Fruit fly (Drosophila melanogaster) whole organism, wandering third instar larva: Measurements from ENCODE around the gene CG7878.

Source experiments
- Abd-B ChIP-seq: fragments of >200 bp; optimal IDR thresholded peaks from 2 replicates; lab custom pipeline; 2017; ENCODE audit warnings: missing biosample characterization, missing genetic modification characterization
- CG32264 ChIP-seq: fragments of 200-800 bp; sonication (Bioruptor generic); optimal IDR thresholded peaks from 2 replicates; lab custom pipeline; 2016; ENCODE audit warnings: missing biosample characterization, missing genetic modification characterization
- CG9705 ChIP-seq: fragments of 200-800 bp; sonication (Bioruptor generic); optimal IDR thresholded peaks from 2 replicates; lab custom pipeline; 2018; ENCODE audit warnings: missing biosample characterization, mild to moderate bottlenecking, missing genetic modification characterization
- CrebA ChIP-seq: fragments of 200-800 bp; sonication (Bioruptor generic); optimal IDR thresholded peaks from 2 replicates; lab custom pipeline; 2016; ENCODE audit warnings: missing biosample characterization, mild to moderate bottlenecking, missing genetic modification characterization, borderline replicate concordance
- Dfd ChIP-seq: fragments of >200 bp; optimal IDR thresholded peaks from 2 replicates; lab custom pipeline; 2017; ENCODE audit warnings: missing biosample characterization, missing genetic modification characterization
- GATAd ChIP-seq: sonication (Bioruptor generic); optimal IDR thresholded peaks from 2 replicates; lab custom pipeline; 2016; ENCODE audit warnings: missing biosample characterization, missing genetic modification characterization
- HLH106 ChIP-seq: fragments of 200-800 bp; optimal IDR thresholded peaks from 3 replicates; lab custom pipeline; 2019; ENCODE audit warnings: missing biosample characterization, mild to moderate bottlenecking, missing genetic modification characterization, moderate library complexity
- Hr78 ChIP-seq: fragments of >200 bp; optimal IDR thresholded peaks from 2 replicates; lab custom pipeline; 2017; ENCODE audit warnings: missing biosample characterization, missing genetic modification characterization
- Hr83 ChIP-seq: fragments of 200-300 bp; sonication (Bioruptor generic); optimal IDR thresholded peaks from 2 replicates; lab custom pipeline; 2016; ENCODE audit warnings: missing biosample characterization, mild to moderate bottlenecking, missing genetic modification characterization, moderate library complexity; ENCODE audit not compliant: poor library complexity, severe bottlenecking
- Mio ChIP-seq: sonication (Bioruptor generic); optimal IDR thresholded peaks from 2 replicates; lab custom pipeline; 2016; ENCODE audit warnings: missing biosample characterization, missing genetic modification characterization
- Myc ChIP-seq: fragments of >200 bp; optimal IDR thresholded peaks from 2 replicates; lab custom pipeline; 2017
- N ChIP-seq: fragments of >200 bp; optimal IDR thresholded peaks from 2 replicates; lab custom pipeline; 2018; ENCODE audit warnings: missing biosample characterization, missing external identifiers, missing genetic modification characterization
- OdsH ChIP-seq: fragments of 200-800 bp; sonication (Bioruptor generic); optimal IDR thresholded peaks from 2 replicates; lab custom pipeline; 2016; ENCODE audit warnings: missing biosample characterization, mild to moderate bottlenecking, missing genetic modification characterization
- Rel ChIP-seq, 2 experiments: fragments of 200-800 bp; sonication (Bioruptor generic) in 1 of 2; optimal IDR thresholded peaks; 2 replicates in 1 of 2; 3 replicates in 1 of 2; lab custom pipeline; 2016 to 2019; ENCODE audit warnings: mild to moderate bottlenecking in 2 of 2, missing biosample characterization in 2 of 2, missing genetic modification characterization in 2 of 2, moderate library complexity in 1 of 2
- Sp1 ChIP-seq: fragments of 200-800 bp; sonication (Bioruptor generic); optimal IDR thresholded peaks from 3 replicates; lab custom pipeline; 2019; ENCODE audit warnings: missing biosample characterization, mild to moderate bottlenecking, missing genetic modification characterization, moderate library complexity
- Vsx2 ChIP-seq: fragments of 200-300, 225-300 bp; sonication (Bioruptor generic); optimal IDR thresholded peaks from 2 replicates; lab custom pipeline; 2018; ENCODE audit warnings: missing biosample characterization, missing genetic modification characterization; ENCODE audit not compliant: partially characterized antibody
- br ChIP-seq: fragments of 200-800 bp; sonication (Bioruptor generic); optimal IDR thresholded peaks from 2 replicates; lab custom pipeline; 2016; ENCODE audit warnings: missing biosample characterization, missing genetic modification characterization
- brk ChIP-seq: fragments of 200-800 bp; sonication (Bioruptor generic); optimal IDR thresholded peaks from 2 replicates; lab custom pipeline; 2016; ENCODE audit warnings: missing biosample characterization, mild to moderate bottlenecking, missing genetic modification characterization
- dmrt93B ChIP-seq: fragments of 200-800 bp; sonication (Bioruptor generic); optimal IDR thresholded peaks from 2 replicates; lab custom pipeline; 2018; ENCODE audit warnings: missing biosample characterization, mild to moderate bottlenecking, missing genetic modification characterization
- dsf ChIP-seq: sonication (Bioruptor generic); optimal IDR thresholded peaks from 2 replicates; lab custom pipeline; 2016; ENCODE audit warnings: missing biosample characterization, missing genetic modification characterization, borderline replicate concordance
- ey ChIP-seq: fragments of 200-800 bp; sonication (Bioruptor generic); optimal IDR thresholded peaks from 2 replicates; lab custom pipeline; 2016; ENCODE audit warnings: missing biosample characterization, missing genetic modification characterization
- foxo ChIP-seq, 2 experiments: fragments of 200-800 bp; sonication (Bioruptor generic); optimal IDR thresholded peaks; 2 replicates in 1 of 2; 3 replicates in 1 of 2; lab custom pipeline; 2016 to 2017; ENCODE audit warnings: missing biosample characterization in 2 of 2, missing genetic modification characterization in 2 of 2
- fru ChIP-seq: fragments of 200-800 bp; sonication (Bioruptor generic); optimal IDR thresholded peaks from 3 replicates; lab custom pipeline; 2016; ENCODE audit warnings: missing biosample characterization, mild to moderate bottlenecking, missing genetic modification characterization
- h ChIP-seq: fragments of 200-800 bp; sonication (Bioruptor generic); optimal IDR thresholded peaks from 3 replicates; lab custom pipeline; 2016; ENCODE audit warnings: missing biosample characterization, mild to moderate bottlenecking, missing genetic modification characterization
- jim ChIP-seq: fragments of 175-275, 200-325 bp; sonication (Bioruptor generic); optimal IDR thresholded peaks from 2 replicates; lab custom pipeline; 2016; ENCODE audit warnings: missing biosample characterization, mild to moderate bottlenecking, missing genetic modification characterization
- lola ChIP-seq: fragments of >200 bp; optimal IDR thresholded peaks from 2 replicates; lab custom pipeline; 2017; ENCODE audit warnings: missing biosample characterization, missing genetic modification characterization
- pan ChIP-seq: fragments of >200 bp; optimal IDR thresholded peaks from 2 replicates; lab custom pipeline; 2017
- psq ChIP-seq: fragments of 200-800 bp; sonication (Bioruptor generic); optimal IDR thresholded peaks from 3 replicates; lab custom pipeline; 2017; ENCODE audit warnings: missing biosample characterization, mild to moderate bottlenecking, missing genetic modification characterization, moderate library complexity
- rgr ChIP-seq: fragments of 200-800 bp; sonication (Bioruptor generic); optimal IDR thresholded peaks from 3 replicates; lab custom pipeline; 2016; ENCODE audit warnings: missing biosample characterization, mild to moderate bottlenecking, missing genetic modification characterization
- sage ChIP-seq: fragments of 200-800 bp; sonication (Bioruptor generic); optimal IDR thresholded peaks from 2 replicates; lab custom pipeline; 2016; ENCODE audit warnings: missing biosample characterization, mild to moderate bottlenecking, missing genetic modification characterization
- tai ChIP-seq: sonication (Bioruptor generic); optimal IDR thresholded peaks from 2 replicates; lab custom pipeline; 2016; ENCODE audit warnings: missing biosample characterization, missing genetic modification characterization
- woc ChIP-seq: sonication (Bioruptor generic); optimal IDR thresholded peaks from 2 replicates; lab custom pipeline; 2016; ENCODE audit warnings: missing biosample characterization, mild to moderate bottlenecking, missing genetic modification characterization

CG7878 gene

dm6 chr3R:8149003-8149402, 26.5 kb downstream of the CG7878 start:
- TF ChIP-seq psq (GFP tag; lab: Kevin White, UChicago) (no peak), Mio (GFP tag; lab: Kevin White, UChicago) (no peak), jim (GFP tag; lab: Kevin White, UChicago) (no peak), CG32264 (GFP tag; lab: Kevin White, UChicago) (no peak), OdsH (GFP tag; lab: Kevin White, UChicago) (no peak), sage (GFP tag; lab: Kevin White, UChicago) (no peak), N (no peak), h (no peak), CG9705 (GFP tag; lab: Kevin White, UChicago) (no peak), ey (GFP tag; lab: Kevin White, UChicago) (no peak), Hr78 (no peak), dmrt93B (GFP tag; lab: Kevin White, UChicago) (no peak), Myc (lab: Kevin White, UChicago) (no peak), woc (no peak), Hr83 (GFP tag; lab: Kevin White, UChicago) (no peak), br (GFP tag; lab: Kevin White, UChicago) (no peak), Vsx2 (GFP tag; lab: Kevin White, UChicago) (no peak)

dm6 chr3R:8149995-8150394, 27.5 kb downstream of the CG7878 start:
- TF ChIP-seq dmrt93B (GFP tag; lab: Kevin White, UChicago) (no peak), br (GFP tag; lab: Kevin White, UChicago) (no peak), Rel (GFP tag; optimal IDR thresholded peaks at IDR 0.05; lab: Kevin White, UChicago) (no peak), Rel (tag; optimal IDR thresholded peaks at IDR 0.05; lab: Kevin White, UChicago) (peak; percentile 71), lola (GFP tag; lab: Kevin White, UChicago) (no peak), pan (lab: Kevin White, UChicago) (no peak)

- TF ChIP-seq dsf (GFP tag; lab: Kevin White, UChicago) (no peak), rgr (GFP tag; lab: Kevin White, UChicago) (no peak), h (no peak), fru (GFP tag; lab: Kevin White, UChicago) (no peak), Myc (lab: Kevin White, UChicago) (no peak), HLH106 (tag; lab: Kevin White, UChicago) (no peak), Vsx2 (GFP tag; lab: Kevin White, UChicago) (no peak), ey (GFP tag; lab: Kevin White, UChicago) (no peak), Dfd (GFP tag; lab: Kevin White, UChicago) (no peak), N (no peak), brk (GFP tag; lab: Kevin White, UChicago) (no peak), Abd-B (GFP tag; lab: Kevin White, UChicago) (no peak), Hr83 (GFP tag; lab: Kevin White, UChicago) (no peak), jim (GFP tag; lab: Kevin White, UChicago) (no peak), CrebA (GFP tag; lab: Kevin White, UChicago) (no peak), tai (GFP tag; lab: Kevin White, UChicago) (no peak), br (GFP tag; lab: Kevin White, UChicago) (no peak)
Observed at dm6 chr3R:8151163-8151562, 28.6 kb downstream of the CG7878 start.

dm6 chr3R:8152578-8153191, 30.2 kb downstream of the CG7878 start:
- TF ChIP-seq Myc (lab: Kevin White, UChicago): no peak
- no peak for TF ChIP-seq HLH106 (tag; lab: Kevin White, UChicago)
- TF ChIP-seq pan (lab: Kevin White, UChicago): no peak
- TF ChIP-seq tai (GFP tag; lab: Kevin White, UChicago): no peak
- no peak for TF ChIP-seq N
- no peak for TF ChIP-seq CG9705 (GFP tag; lab: Kevin White, UChicago)
- no peak for TF ChIP-seq dsf (GFP tag; lab: Kevin White, UChicago)
- TF ChIP-seq jim (GFP tag; lab: Kevin White, UChicago): no peak
- no peak for TF ChIP-seq CrebA (GFP tag; lab: Kevin White, UChicago)
- TF ChIP-seq CG32264 (GFP tag; lab: Kevin White, UChicago): no peak
- no peak for TF ChIP-seq Hr78
- TF ChIP-seq Sp1 (GFP tag; lab: Kevin White, UChicago): no peak
- TF ChIP-seq rgr (GFP tag; lab: Kevin White, UChicago): no peak
- TF ChIP-seq OdsH (GFP tag; lab: Kevin White, UChicago): no peak
- no peak for TF ChIP-seq GATAd (GFP tag; lab: Kevin White, UChicago)
- TF ChIP-seq dmrt93B (GFP tag; lab: Kevin White, UChicago): no peak
- no peak for TF ChIP-seq ey (GFP tag; lab: Kevin White, UChicago)
- no peak for TF ChIP-seq brk (GFP tag; lab: Kevin White, UChicago)
- TF ChIP-seq foxo (GFP tag; optimal IDR thresholded peaks at IDR 0.05; lab: Kevin White, UChicago): no peak
